Worm (Caenorhabditis elegans) whole organism, L4 larva: Measurements from ENCODE around the gene cyp-35A1.
"Not testable (repeated sequence)": the region's sequence is repeated elsewhere in the genome, so short reads cannot be mapped to it uniquely, and the experiment has no call there.

Experiments
- T26A8.4 ChIP-seq: fragments of 200-800 bp; sonication (Bioruptor generic); IDR thresholded peaks from 2 replicates; pipeline ENCODE4 v1.3.6; 2022; ENCODE audit warnings: missing genetic modification characterization, missing compliant biosample characterization
- Y5F2A.4 ChIP-seq: fragments of 200-800 bp; sonication (Bioruptor generic); optimal IDR thresholded peaks from 2 replicates; lab custom pipeline; 2018; ENCODE audit warnings: mild to moderate bottlenecking, missing genetic modification characterization, missing compliant biosample characterization
- aha-1 ChIP-seq: fragments of 150-350 bp; peaks from one replicate; lab custom pipeline; 2014; ENCODE audit warnings: missing biosample characterization, missing genetic modification characterization
- aly-2 ChIP-seq: sonication (generic microtip); optimal IDR thresholded peaks from 2 replicates; lab custom pipeline; 2018; ENCODE audit warnings: missing biosample characterization, missing genetic modification characterization
- arid-1 ChIP-seq: fragments of 200-800 bp; sonication (Bioruptor generic); conservative IDR thresholded peaks from 2 replicates; pipeline ENCODE4 v1.3.6; 2022; ENCODE audit warnings: missing genetic modification reagents, missing genetic modification characterization, missing compliant biosample characterization
- ceh-20 ChIP-seq: fragments of 200-800 bp; sonication (Bioruptor generic); IDR thresholded peaks from 2 replicates; pipeline ENCODE4 v1.3.6; 2022; ENCODE audit warnings: missing genetic modification reagents, missing genetic modification characterization, missing compliant biosample characterization
- ceh-62 ChIP-seq: sonication (generic microtip); optimal IDR thresholded peaks from 2 replicates; lab custom pipeline; 2017; ENCODE audit warnings: missing biosample characterization, missing genetic modification characterization
- ces-1 ChIP-seq: fragments of 150-350 bp; sonication (generic microtip); optimal IDR thresholded peaks from 4 replicates; lab custom pipeline; 2014; ENCODE audit warnings: missing biosample characterization, missing genetic modification reagents, missing genetic modification characterization
- egl-27 ChIP-seq: sonication (generic microtip); optimal IDR thresholded peaks from 3 replicates; lab custom pipeline; 2017; ENCODE audit warnings: missing biosample characterization, missing genetic modification reagents, missing genetic modification characterization
- hlh-11 ChIP-seq: fragments of 200-800 bp; sonication (Bioruptor generic); optimal IDR thresholded peaks from 2 replicates; lab custom pipeline; 2018; ENCODE audit warnings: mild to moderate bottlenecking, missing genetic modification characterization, missing compliant biosample characterization
- lin-1 ChIP-seq: fragments of 200-800 bp; sonication (Bioruptor generic); IDR thresholded peaks from 2 replicates; pipeline ENCODE4 v1.3.6; 2022; ENCODE audit warnings: missing genetic modification reagents, missing genetic modification characterization, missing compliant biosample characterization
- lin-29 ChIP-seq: fragments of 200-800 bp; sonication (Bioruptor generic); IDR thresholded peaks from 2 replicates; pipeline ENCODE4 v1.3.6; 2022; ENCODE audit warnings: missing genetic modification reagents, missing genetic modification characterization, missing compliant biosample characterization
- lin-39 ChIP-seq: fragments of 150-350 bp; optimal IDR thresholded peaks from 2 replicates; lab custom pipeline; 2014; ENCODE audit warnings: missing biosample characterization, missing genetic modification reagents, missing genetic modification characterization
- madf-9 ChIP-seq: fragments of 200-800 bp; sonication (Bioruptor generic); conservative IDR thresholded peaks from 2 replicates; pipeline ENCODE4 v1.3.6; 2022; ENCODE audit warnings: missing genetic modification reagents, missing genetic modification characterization, missing compliant biosample characterization
- mep-1 ChIP-seq: fragments of 150-350 bp; sonication (generic microtip); optimal IDR thresholded peaks from 3 replicates; lab custom pipeline; 2014; ENCODE audit warnings: missing biosample characterization, missing genetic modification characterization
- mes-2 ChIP-seq: sonication (generic microtip); optimal IDR thresholded peaks from 2 replicates; lab custom pipeline; 2016; ENCODE audit warnings: missing genotype, mild to moderate bottlenecking, missing genetic modification characterization, missing compliant biosample characterization; ENCODE audit not compliant: poor library complexity, severe bottlenecking
- mxl-2 ChIP-seq: fragments of 200-800 bp; sonication (Bioruptor generic); conservative IDR thresholded peaks from 2 replicates; pipeline ENCODE4 v1.3.6; 2022; ENCODE audit warnings: missing genetic modification reagents, missing genetic modification characterization, missing compliant biosample characterization
- nhr-11 ChIP-seq: fragments of 150-350 bp; optimal IDR thresholded peaks from 2 replicates; lab custom pipeline; 2014; ENCODE audit warnings: missing biosample characterization, missing genetic modification characterization
- nhr-42 ChIP-seq: fragments of 200-800 bp; sonication (Bioruptor generic); IDR thresholded peaks from 2 replicates; pipeline ENCODE4 v1.3.6; 2022; ENCODE audit warnings: missing genetic modification characterization, missing compliant biosample characterization
- nhr-76 ChIP-seq: fragments of 150-350 bp; optimal IDR thresholded peaks from 2 replicates; lab custom pipeline; 2014; ENCODE audit warnings: missing biosample characterization, missing genetic modification characterization
- pha-4 ChIP-seq, 2 experiments: fragments of 150-350 bp in 1 of 2; fragments of 200-800 bp in 1 of 2; sonication (Bioruptor generic) in 1 of 2; IDR thresholded peaks in 1 of 2; optimal IDR thresholded peaks in 1 of 2; 2 replicates each; pipeline versions ENCODE4 v1.3.6 to Lab custom; 2014 to 2022; ENCODE audit warnings: missing genetic modification characterization in 2 of 2, missing genetic modification reagents in 2 of 2, missing biosample characterization in 1 of 2, missing compliant biosample characterization in 1 of 2
- sdz-12 ChIP-seq: fragments of 200-800 bp; sonication (Bioruptor generic); optimal IDR thresholded peaks from 2 replicates; lab custom pipeline; 2018; ENCODE audit warnings: mild to moderate bottlenecking, missing genetic modification characterization, missing compliant biosample characterization
- set-16 ChIP-seq: fragments of 200-800 bp; sonication (Bioruptor generic); IDR thresholded peaks from 2 replicates; pipeline ENCODE4 v1.3.6; 2022; ENCODE audit warnings: missing genetic modification reagents, missing genetic modification characterization, missing compliant biosample characterization
- unc-130 ChIP-seq: sonication (generic microtip); optimal IDR thresholded peaks from 2 replicates; lab custom pipeline; 2016; ENCODE audit warnings: missing genetic modification reagents, missing genetic modification characterization, missing compliant biosample characterization
- unc-39 ChIP-seq: sonication (generic microtip); optimal IDR thresholded peaks from 2 replicates; lab custom pipeline; 2017; ENCODE audit warnings: missing biosample characterization, missing genetic modification characterization
- unc-62 ChIP-seq, 3 experiments: fragments of 150-350 bp in 1 of 3; sonication (generic microtip); optimal IDR thresholded peaks in 2 of 3; peaks in 1 of 3; 1 replicate in 1 of 3; 2 replicates in 2 of 3; lab custom pipeline; 2014 to 2017; ENCODE audit warnings: missing biosample characterization in 3 of 3, missing genetic modification characterization in 3 of 3, missing genetic modification reagents in 3 of 3, missing genotype in 1 of 3
- vab-7 ChIP-seq: fragments of 200-800 bp; sonication (Bioruptor generic); IDR thresholded peaks from 2 replicates; pipeline ENCODE4 v1.3.6; 2022; ENCODE audit warnings: missing genetic modification reagents, missing genetic modification characterization, missing compliant biosample characterization
- zfp-2 ChIP-seq: sonication (generic microtip); optimal IDR thresholded peaks from 2 replicates; lab custom pipeline; 2016; ENCODE audit warnings: mild to moderate bottlenecking, missing genetic modification characterization, missing compliant biosample characterization
- zip-11 ChIP-seq: fragments of 200-800 bp; sonication (Bioruptor generic); IDR thresholded peaks from 2 replicates; pipeline ENCODE4 v1.3.6; 2022; ENCODE audit warnings: missing genetic modification characterization, missing compliant biosample characterization
- ztf-11 ChIP-seq: fragments of 150-350 bp; optimal IDR thresholded peaks from 2 replicates; lab custom pipeline; 2014; ENCODE audit warnings: missing biosample characterization, missing genetic modification characterization

Gene cyp-35A1

DNA sequence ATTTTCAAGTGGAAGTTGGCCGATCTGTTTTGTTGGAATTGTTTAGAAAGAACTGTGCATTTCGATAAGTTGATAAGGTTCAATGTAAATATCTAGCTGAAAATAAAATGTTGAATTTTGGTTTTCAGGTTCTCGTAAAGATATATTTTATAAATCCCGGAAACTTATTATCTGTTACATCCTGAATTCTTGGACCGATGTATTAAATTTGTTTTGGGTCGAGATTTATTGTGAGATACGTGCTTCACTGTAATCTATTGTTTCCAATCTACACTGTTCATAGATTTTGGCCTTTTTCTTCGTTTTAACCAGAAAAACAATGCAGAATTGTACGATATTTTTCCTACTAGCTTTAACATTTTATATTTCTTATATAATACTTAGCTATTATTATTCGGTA lies 4.4 kb downstream of the cyp-35A1 start, which contains the start of gene C03G6.6:
C03G6.6 (plus strand) TSS at position 301 of the 400 bp plus-strand sequence.
- no peak for TF ChIP-seq zip-11

DNA sequence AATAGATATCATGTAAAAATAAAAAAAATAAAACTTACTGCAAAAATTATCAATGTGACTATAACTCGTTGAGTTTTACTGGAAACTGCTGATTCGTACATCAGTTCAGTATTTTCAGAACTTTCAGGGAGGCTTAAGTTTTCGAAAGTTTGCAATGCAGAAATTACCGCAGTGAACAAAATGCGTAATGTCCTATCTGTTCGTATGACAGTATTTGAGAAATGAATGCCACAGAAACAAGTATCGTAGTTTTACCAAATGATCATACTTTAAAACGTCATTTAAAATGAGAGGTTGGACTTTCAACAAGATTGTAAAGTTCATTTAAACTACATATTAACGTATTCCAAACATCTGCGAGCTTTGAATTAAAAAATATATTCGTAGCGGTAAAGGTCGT lies 4.9 kb downstream of the cyp-35A1 start, which contains the start of gene C03G6.21:
C03G6.21 (minus strand) TSS at position 101 of the 400 bp plus-strand sequence.
- no peak for TF ChIP-seq mep-1 (tag; lab: Kevin White, UChicago)
- TF ChIP-seq Y5F2A.4 (GFP tag; lab: Kevin White, UChicago): no peak

DNA sequence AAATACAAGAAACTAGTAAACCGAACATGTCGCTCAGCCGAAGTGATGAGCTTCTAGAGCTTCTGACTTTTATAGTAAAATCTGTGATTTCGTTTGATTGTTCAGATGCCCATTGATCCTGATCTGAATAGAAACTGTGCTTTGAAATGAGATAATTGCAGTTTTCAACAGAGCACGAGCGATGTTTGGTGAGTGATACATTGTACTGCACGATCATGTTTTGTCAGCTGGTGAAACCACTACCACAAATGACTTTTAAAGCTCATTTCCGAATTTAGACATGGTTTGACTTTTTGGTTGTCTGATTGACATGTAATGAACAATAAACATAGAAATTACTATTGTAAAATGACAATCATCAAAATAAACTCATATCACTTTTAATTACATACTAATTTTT lies 6.1 kb downstream of the cyp-35A1 start, which contains the start of gene tag-293:
tag-293 (minus strand) TSS at position 101 of the 400 bp plus-strand sequence.
- TF ChIP-seq egl-27 (tag; lab: Kevin White, UChicago) (no peak), ceh-62 (tag; lab: Kevin White, UChicago) (no peak), aly-2 (tag; lab: Kevin White, UChicago) (no peak), mxl-2 (GFP tag; lab: Robert Waterston, UW) (no peak), hlh-11 (tag; lab: Kevin White, UChicago) (no peak), lin-29 (GFP tag; lab: Robert Waterston, UW) (no peak), set-16 (no peak), lin-1 (GFP tag; lab: Robert Waterston, UW) (no peak), ces-1 (GFP tag; lab: Kevin White, UChicago) (no peak), madf-9 (no peak), sdz-12 (no peak), zfp-2 (tag; lab: Kevin White, UChicago) (no peak), nhr-42 (no peak), unc-39 (tag; lab: Kevin White, UChicago) (no peak), vab-7 (GFP tag; lab: Robert Waterston, UW) (no peak), nhr-11 (tag; lab: Kevin White, UChicago) (no peak)

DNA sequence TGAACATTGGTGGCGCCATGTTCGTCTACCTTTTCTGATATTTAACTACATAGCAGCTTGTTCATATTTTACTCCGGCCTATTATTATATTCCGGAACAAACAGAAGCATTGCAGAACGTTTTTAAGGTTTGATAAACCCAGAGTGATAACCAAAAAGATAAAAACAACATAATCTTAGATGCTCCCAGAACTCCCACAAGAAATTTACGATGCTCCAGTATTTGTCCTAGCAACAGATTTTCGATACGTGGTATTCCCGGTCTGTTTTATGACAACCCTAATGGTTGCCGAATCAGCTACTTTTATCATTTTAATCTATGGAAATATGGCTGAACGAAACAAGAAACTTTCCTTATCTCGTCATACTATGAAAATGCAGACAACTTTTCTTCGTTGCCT lies 8.0 kb downstream of the cyp-35A1 start:
- no peak for TF ChIP-seq ztf-11
- TF ChIP-seq unc-62 (GFP tag; optimal IDR thresholded peaks at IDR 0.05 in 1 of 2; lab: Kevin White, UChicago): peak in 1 of 2 experiments; percentile 92
- no peak for TF ChIP-seq unc-62 (tag; optimal IDR thresholded peaks at IDR 0.05; lab: Kevin White, UChicago)
- TF ChIP-seq, all 104 proteins: peak for 1

DNA sequence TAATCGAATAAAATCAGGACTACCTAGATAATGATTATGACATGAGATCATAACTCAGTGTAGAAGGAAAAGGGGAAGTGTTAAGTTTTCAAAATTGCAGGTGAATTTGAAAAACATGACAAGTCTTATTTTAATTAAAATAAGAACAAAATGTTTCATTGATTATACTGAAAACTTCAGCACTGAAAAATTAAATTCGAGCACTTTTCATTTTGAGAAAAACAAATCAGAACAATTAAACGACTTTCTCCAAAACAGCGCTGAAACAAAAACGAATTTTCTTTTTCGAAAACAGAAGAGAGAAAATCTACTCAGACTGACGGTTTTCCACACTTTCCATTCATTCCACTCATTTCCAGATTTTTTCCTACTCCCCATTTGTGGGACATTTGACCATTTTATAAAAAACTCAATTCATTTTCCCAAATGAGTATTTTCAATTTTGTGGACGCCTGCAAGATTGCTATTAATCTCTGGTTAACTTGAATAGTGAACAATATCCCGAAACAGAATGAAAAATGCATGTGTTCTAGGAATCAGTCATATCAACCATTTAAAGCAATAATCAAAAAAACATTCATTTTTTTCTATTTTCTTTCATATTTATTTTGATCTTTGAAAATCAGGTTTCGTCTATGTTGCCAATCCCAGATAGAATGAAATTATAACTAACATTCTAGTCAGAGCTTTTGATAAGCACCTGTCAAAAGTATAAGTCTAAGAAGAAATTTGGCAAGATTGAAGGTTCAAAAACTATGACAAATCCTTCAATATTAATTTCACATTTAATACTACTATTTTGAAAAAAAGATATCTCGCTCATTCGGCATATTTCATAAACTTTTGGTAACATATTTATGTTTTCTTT lies 9.2 kb downstream of the cyp-35A1 start, which contains the start of the genes srh-231 and srh-275:
srh-231 (minus strand) TSS at position 51 of the 868 bp plus-strand sequence.
srh-275 (plus strand) TSS at position 818 of the 868 bp plus-strand sequence.
- TF ChIP-seq aha-1 (tag; lab: Kevin White, UChicago) (peak; percentile 92), lin-39 (no peak)

DNA sequence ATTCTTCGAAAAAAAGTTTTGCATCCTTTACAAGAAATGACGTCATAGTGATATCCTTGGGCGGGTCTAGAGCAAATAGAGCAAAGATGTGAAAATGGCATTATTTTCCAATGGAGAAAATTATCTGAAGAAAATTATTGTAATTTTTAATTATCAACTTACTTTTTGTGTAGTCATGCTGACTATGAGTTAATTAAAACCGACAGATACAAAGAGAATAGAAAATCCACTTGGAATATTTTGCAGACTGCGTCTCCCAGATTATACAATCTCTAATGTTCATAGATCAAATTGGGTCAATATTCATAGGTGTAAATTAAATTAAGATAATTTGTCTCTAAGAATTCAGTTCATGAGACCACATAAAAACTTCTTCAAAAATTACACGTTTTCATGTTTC lies 12.0 kb downstream of the cyp-35A1 start, which contains the start of gene nhr-149:
nhr-149 (minus strand) TSS at position 101 of the 400 bp plus-strand sequence.
- TF ChIP-seq zip-11 (no peak), pha-4 (GFP tag; IDR thresholded peaks at IDR 0.05; lab: Robert Waterston, UW) (no peak), pha-4 (tag; optimal IDR thresholded peaks at IDR 0.05; lab: Kevin White, UChicago) (no peak), arid-1 (GFP tag; lab: Robert Waterston, UW) (no peak), unc-130 (GFP tag; lab: Kevin White, UChicago) (no peak), nhr-76 (no peak)

DNA sequence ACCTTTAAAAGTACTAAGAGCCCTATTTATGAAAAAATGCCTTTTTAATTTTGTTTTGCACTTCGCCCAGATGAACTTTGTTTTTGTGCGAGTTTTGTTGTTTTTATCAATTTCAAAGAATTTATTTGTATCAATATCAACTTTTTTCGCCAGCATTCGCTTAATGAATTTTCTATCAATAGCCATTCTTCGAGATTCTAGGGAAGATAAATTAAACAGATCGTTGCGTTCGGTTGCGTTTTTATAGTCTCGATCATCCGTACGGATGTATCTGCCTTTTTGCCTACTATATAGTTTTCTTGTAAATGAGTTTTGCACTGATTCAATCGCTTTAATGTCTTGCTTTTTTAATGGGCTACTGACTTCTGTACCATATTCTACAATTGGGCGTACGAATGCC lies 16.1 kb downstream of the cyp-35A1 start, which contains the start of gene nhr-147:
nhr-147 (plus strand) TSS at position 301 of the 400 bp plus-strand sequence.
- TF ChIP-seq ceh-20 (GFP tag; lab: Robert Waterston, UW); mes-2 (tag; lab: Kevin White, UChicago); T26A8.4 (GFP tag; lab: Robert Waterston, UW): not testable (repeated sequence)
- TF ChIP-seq, all 104 proteins: peak for 0; not testable (repeated sequence) for 104
